Fruit fly (Drosophila melanogaster) whole organism: Measurements from ENCODE around the gene pav.

Experiments
- CG8478 ChIP-seq: fragments of >200 bp; optimal IDR thresholded peaks from 2 replicates; lab custom pipeline; 2018; ENCODE audit warnings: inconsistent platforms
- Dll ChIP-seq: fragments of >200 bp; optimal IDR thresholded peaks from 2 replicates; lab custom pipeline; 2017
- EcR ChIP-seq, 2 experiments: fragments of >200 bp; optimal IDR thresholded peaks; 2 replicates each; lab custom pipeline; 2017; ENCODE audit warnings: missing biosample characterization in 2 of 2, missing genetic modification characterization in 2 of 2, missing genetic modification reagents in 2 of 2
- pan ChIP-seq: fragments of >200 bp; optimal IDR thresholded peaks from 2 replicates; lab custom pipeline; 2017
- psq ChIP-seq: fragments of >200 bp; optimal IDR thresholded peaks from 2 replicates; lab custom pipeline; 2017
- usp ChIP-seq: fragments of >200 bp; optimal IDR thresholded peaks from 2 replicates; lab custom pipeline; 2017; ENCODE audit warnings: missing biosample characterization, missing genetic modification characterization, mixed read lengths

dm6 chr3L:4293304-4293703, 50.8 kb downstream of the pav start:
- TF ChIP-seq pan (lab: Kevin White, UChicago), result no peak
- TF ChIP-seq usp (GFP tag; lab: Kevin White, UChicago), result no peak
- TF ChIP-seq EcR (GFP tag; optimal IDR thresholded peaks at IDR 0.05; lab: Kevin White, UChicago), result no peak
- TF ChIP-seq psq (lab: Kevin White, UChicago), result no peak
- TF ChIP-seq CG8478, result no peak
- TF ChIP-seq Dll, result no peak
